Worm (Caenorhabditis elegans) whole organism, L3 larva: ENCODE data around the gene srh-299.

Experiments
- egl-5 ChIP-seq: fragments of 150-350 bp; optimal IDR thresholded peaks from 2 replicates; lab custom pipeline; 2017; ENCODE audit warnings: missing biosample characterization, missing genetic modification reagents, missing genetic modification characterization, inconsistent platforms
- nfya-1 ChIP-seq: sonication (generic microtip); optimal IDR thresholded peaks from 2 replicates; lab custom pipeline; 2017; ENCODE audit warnings: missing genetic modification characterization, mild to moderate bottlenecking, missing compliant biosample characterization, antibody characterized with exemption, moderate library complexity; ENCODE audit not compliant: insufficient read depth
- snpc-4 ChIP-seq: fragments of 150-350 bp; optimal IDR thresholded peaks from 2 replicates; lab custom pipeline; 2014; ENCODE audit warnings: missing biosample characterization, missing genetic modification characterization
- tbx-2 ChIP-seq: sonication (generic microtip); optimal IDR thresholded peaks from 2 replicates; lab custom pipeline; 2016; ENCODE audit warnings: mild to moderate bottlenecking, missing genetic modification characterization, missing compliant biosample characterization
- ztf-4 ChIP-seq: fragments of 150-350 bp; optimal IDR thresholded peaks from 2 replicates; lab custom pipeline; 2014; ENCODE audit warnings: missing biosample characterization, missing genetic modification characterization

ce11 chrV:15888751-15889150 lies 25.6 kb downstream of the srh-299 start, which contains the start of gene cgt-1:
- TF ChIP-seq tbx-2 (tag; lab: Kevin White, UChicago) = no peak
- TF ChIP-seq nfya-1 (tag; lab: Kevin White, UChicago) = no peak
- TF ChIP-seq egl-5 = no peak
- no peak for TF ChIP-seq ztf-4 (tag; lab: Kevin White, UChicago)
- no peak for TF ChIP-seq snpc-4 (tag; lab: Kevin White, UChicago)
